Comparison of ENCODE assay signal across 5 fruit fly cellular contexts in genomic region chrX:12611536-12612458, dm6.
TF ChIP-seq lines count a peak whose summit lies in the region.

TSS of gene CG1463 (minus strand) at chrX:12611667.
TSS of gene Fpgs1 (plus strand) at chrX:12611867.

- no peak for TF ChIP-seq CTCF in whole organism, embryonic (GFP tag; optimal IDR thresholded peaks at IDR 0.05; lab: Kevin White, UChicago)

TF ChIP-seq in whole organism, adult, 20 proteins besides CTCF, POLR2A, EP300 and RAD21 (continues in another document):
- TF ChIP-seq pad (GFP tag; optimal IDR thresholded peaks at IDR 0.05; lab: Kevin White, UChicago): peak; percentile 47
- TF ChIP-seq CG7045 (GFP tag; optimal IDR thresholded peaks at IDR 0.05; lab: Kevin White, UChicago): no peak
- peak; percentile 72 for TF ChIP-seq CG7101 (tag; optimal IDR thresholded peaks at IDR 0.05; lab: Kevin White, UChicago)
- TF ChIP-seq Crg-1 (GFP tag; optimal IDR thresholded peaks at IDR 0.05; lab: Kevin White, UChicago): peak; percentile 6
- TF ChIP-seq cic (GFP tag; optimal IDR thresholded peaks at IDR 0.05; lab: Kevin White, UChicago): no peak
- peak; percentile 70 for TF ChIP-seq tj (GFP tag; optimal IDR thresholded peaks at IDR 0.05; lab: Kevin White, UChicago)
- TF ChIP-seq CG14711 (tag; optimal IDR thresholded peaks at IDR 0.05; lab: Kevin White, UChicago): peak; percentile 59
- TF ChIP-seq kay (GFP tag; lab: Kevin White, UChicago; ENCODE audit: borderline replicate concordance): no peak
- TF ChIP-seq ovo (GFP tag; optimal IDR thresholded peaks at IDR 0.05; lab: Kevin White, UChicago): peak; percentile 59
- no peak for TF ChIP-seq Clk (GFP tag; optimal IDR thresholded peaks at IDR 0.05; lab: Kevin White, UChicago)
- peak; percentile 88 for TF ChIP-seq CG11617 (GFP tag; optimal IDR thresholded peaks at IDR 0.05; lab: Kevin White, UChicago)
- TF ChIP-seq CG1620 (GFP tag; optimal IDR thresholded peaks at IDR 0.05; lab: Kevin White, UChicago): peak; percentile 28
- TF ChIP-seq Hr96 (GFP tag; optimal IDR thresholded peaks at IDR 0.05; lab: Kevin White, UChicago): no peak
- TF ChIP-seq CG5204 (GFP tag; optimal IDR thresholded peaks at IDR 0.05; lab: Kevin White, UChicago): no peak
- TF ChIP-seq CG12768 (GFP tag; optimal IDR thresholded peaks at IDR 0.05; lab: Kevin White, UChicago): no peak
- no peak for TF ChIP-seq cnc (optimal IDR thresholded peaks at IDR 0.05; lab: Kevin White, UChicago)
- TF ChIP-seq Mnt (GFP tag; optimal IDR thresholded peaks at IDR 0.05; lab: Kevin White, UChicago): peak; percentile 98
- TF ChIP-seq CG33017 (tag; optimal IDR thresholded peaks at IDR 0.05; lab: Kevin White, UChicago): no peak

TF ChIP-seq in whole organism, embryonic, 481 proteins besides CTCF, POLR2A, EP300 and RAD21 (continues in another document):
- TF ChIP-seq Hey (tag; optimal IDR thresholded peaks at IDR 0.05; lab: Kevin White, UChicago): peak; percentile 28
- TF ChIP-seq CG10147 (GFP tag; optimal IDR thresholded peaks at IDR 0.05; lab: Kevin White, UChicago): no peak
- TF ChIP-seq Dll (GFP tag; IDR thresholded peaks at IDR 0.05; lab: Robert Waterston, UW; ENCODE audit: partially characterized antibody): peak; percentile 44; the same call in 1 of the 4 replicates
- peak; percentile 0 for TF ChIP-seq CG17385 (GFP tag; optimal IDR thresholded peaks at IDR 0.05; lab: Kevin White, UChicago)
- peak; percentile 50; the same call in 1 of the 2 replicates for TF ChIP-seq Bgb (GFP tag; IDR thresholded peaks at IDR 0.05; lab: Robert Waterston, UW; ENCODE audit: partially characterized antibody)
- no peak for TF ChIP-seq HLH3B (GFP tag; IDR thresholded peaks at IDR 0.05; lab: Robert Waterston, UW)
- no peak for TF ChIP-seq slou (GFP tag; optimal IDR thresholded peaks at IDR 0.05; lab: Kevin White, UChicago)
- TF ChIP-seq Opbp (GFP tag; IDR thresholded peaks at IDR 0.05; lab: Robert Waterston, UW; ENCODE audit: partially characterized antibody): peak; percentile 63; the same call in 2 of the 3 replicates
- peak; percentile 48 for TF ChIP-seq CG14710 (tag; optimal IDR thresholded peaks at IDR 0.05; lab: Kevin White, UChicago)
- TF ChIP-seq CG15479 (GFP tag; optimal IDR thresholded peaks at IDR 0.05; lab: Kevin White, UChicago): peak; percentile 66
- TF ChIP-seq oc (tag; optimal IDR thresholded peaks at IDR 0.05; lab: Kevin White, UChicago): no peak
- TF ChIP-seq trem (tag; optimal IDR thresholded peaks at IDR 0.05; lab: Kevin White, UChicago): peak; percentile 38
- TF ChIP-seq CG13775 (GFP tag; optimal IDR thresholded peaks at IDR 0.05; lab: Kevin White, UChicago): peak; percentile 50
- no peak for TF ChIP-seq bab2 (GFP tag; optimal IDR thresholded peaks at IDR 0.05; lab: Kevin White, UChicago)
- TF ChIP-seq CG17829 (tag; optimal IDR thresholded peaks at IDR 0.05; lab: Kevin White, UChicago): peak; percentile 50
- peak; percentile 45 for TF ChIP-seq Nf-YC (tag; optimal IDR thresholded peaks at IDR 0.05; lab: Kevin White, UChicago)
- peak; percentile 16; the same call in 1 of the 2 replicates for TF ChIP-seq hbn (GFP tag; IDR thresholded peaks at IDR 0.05; lab: Robert Waterston, UW; ENCODE audit: partially characterized antibody)

TF ChIP-seq in whole organism, prepupa, 60 proteins besides CTCF, POLR2A, EP300 and RAD21:
- no peak for TF ChIP-seq Gug (GFP tag; IDR thresholded peaks at IDR 0.05; lab: Robert Waterston, UW)
- TF ChIP-seq CG3919 (GFP tag; optimal IDR thresholded peaks at IDR 0.05; lab: Kevin White, UChicago): no peak
- no peak for TF ChIP-seq dsx (GFP tag; optimal IDR thresholded peaks at IDR 0.05; lab: Kevin White, UChicago; ENCODE audit: poor library complexity, severe bottlenecking)
- TF ChIP-seq Smox (GFP tag; optimal IDR thresholded peaks at IDR 0.05; lab: Kevin White, UChicago): no peak
- no peak for TF ChIP-seq Eip75B (GFP tag; optimal IDR thresholded peaks at IDR 0.05; lab: Kevin White, UChicago)
- 0 out of 2 replicates have a peak, but pooled peaks have one; percentile 7 for TF ChIP-seq CG15336 (GFP tag; IDR thresholded peaks at IDR 0.05; lab: Robert Waterston, UW)
- no peak for TF ChIP-seq CG10669 (GFP tag; optimal IDR thresholded peaks at IDR 0.05; lab: Kevin White, UChicago)
- TF ChIP-seq CG10631 (GFP tag; optimal IDR thresholded peaks at IDR 0.05; lab: Kevin White, UChicago): no peak
- TF ChIP-seq vri (GFP tag; optimal IDR thresholded peaks at IDR 0.05; lab: Kevin White, UChicago): no peak
- no peak for TF ChIP-seq CG1621 (tag; optimal IDR thresholded peaks at IDR 0.05; lab: Kevin White, UChicago)
- no peak for TF ChIP-seq CG8119 (GFP tag; IDR thresholded peaks at IDR 0.05; lab: Robert Waterston, UW)
- TF ChIP-seq Hr4 (GFP tag; optimal IDR thresholded peaks at IDR 0.05; lab: Kevin White, UChicago): no peak
- TF ChIP-seq CG9139 (GFP tag; optimal IDR thresholded peaks at IDR 0.05; lab: Kevin White, UChicago): no peak
- no peak for TF ChIP-seq eg (GFP tag; IDR thresholded peaks at IDR 0.05; lab: Robert Waterston, UW)
- TF ChIP-seq ss (GFP tag; optimal IDR thresholded peaks at IDR 0.05; lab: Kevin White, UChicago): no peak
- no peak for TF ChIP-seq salr (GFP tag; optimal IDR thresholded peaks at IDR 0.05; lab: Kevin White, UChicago)
- no peak for TF ChIP-seq fd59A (GFP tag; optimal IDR thresholded peaks at IDR 0.05; lab: Kevin White, UChicago)
- TF ChIP-seq fkh (GFP tag; optimal IDR thresholded peaks at IDR 0.05; lab: Kevin White, UChicago): peak; percentile 92
- TF ChIP-seq esn (GFP tag; optimal IDR thresholded peaks at IDR 0.05; lab: Kevin White, UChicago): peak; percentile 53
- no peak for TF ChIP-seq Sox102F (GFP tag; optimal IDR thresholded peaks at IDR 0.05; lab: Kevin White, UChicago)

TF ChIP-seq in whole organism, pupa, 21 proteins besides CTCF, POLR2A, EP300 and RAD21:
- TF ChIP-seq CG32121 (GFP tag; IDR thresholded peaks at IDR 0.05; lab: Robert Waterston, UW): peak; percentile 38; the same call in 1 of the 2 replicates
- peak; percentile 37 for TF ChIP-seq CG15710 (tag; optimal IDR thresholded peaks at IDR 0.05; lab: Kevin White, UChicago)
- TF ChIP-seq CG9948 (tag; optimal IDR thresholded peaks at IDR 0.05; lab: Kevin White, UChicago): no peak
- TF ChIP-seq CG8301 (tag; optimal IDR thresholded peaks at IDR 0.05; lab: Kevin White, UChicago): no peak
- TF ChIP-seq Pif1B (GFP tag; optimal IDR thresholded peaks at IDR 0.05; lab: Kevin White, UChicago): no peak
- no peak for TF ChIP-seq CG14655 (GFP tag; optimal IDR thresholded peaks at IDR 0.05; lab: Kevin White, UChicago)
- peak; percentile 35 for TF ChIP-seq EcR (GFP tag; optimal IDR thresholded peaks at IDR 0.05; lab: Kevin White, UChicago)
- TF ChIP-seq CG12605 (GFP tag; IDR thresholded peaks at IDR 0.05; lab: Robert Waterston, UW): no peak

TF ChIP-seq in whole organism, wandering third instar larva, 38 proteins besides CTCF, POLR2A, EP300 and RAD21:
- no peak for TF ChIP-seq jim (GFP tag; optimal IDR thresholded peaks at IDR 0.05; lab: Kevin White, UChicago)
- no peak for TF ChIP-seq tai (GFP tag; optimal IDR thresholded peaks at IDR 0.05; lab: Kevin White, UChicago)
- no peak for TF ChIP-seq dsf (GFP tag; optimal IDR thresholded peaks at IDR 0.05; lab: Kevin White, UChicago; ENCODE audit: borderline replicate concordance)
- TF ChIP-seq CG9705 (GFP tag; optimal IDR thresholded peaks at IDR 0.05; lab: Kevin White, UChicago): peak; percentile 31
- no peak for TF ChIP-seq fru (GFP tag; optimal IDR thresholded peaks at IDR 0.05; lab: Kevin White, UChicago)
- no peak for TF ChIP-seq Dfd (GFP tag; optimal IDR thresholded peaks at IDR 0.05; lab: Kevin White, UChicago)
- peak; percentile 30 for TF ChIP-seq psq (GFP tag; optimal IDR thresholded peaks at IDR 0.05; lab: Kevin White, UChicago)
- TF ChIP-seq Hnf4 (GFP tag; optimal IDR thresholded peaks at IDR 0.05; lab: Kevin White, UChicago): no peak
- TF ChIP-seq ey (GFP tag; optimal IDR thresholded peaks at IDR 0.05; lab: Kevin White, UChicago): peak; percentile 14
- TF ChIP-seq dl (GFP tag; optimal IDR thresholded peaks at IDR 0.05; lab: Kevin White, UChicago; ENCODE audit: insufficient read depth in 1 of 2, partially characterized antibody in 2 of 2): no peak
- no peak for TF ChIP-seq Abd-B (GFP tag; optimal IDR thresholded peaks at IDR 0.05; lab: Kevin White, UChicago)
- TF ChIP-seq OdsH (GFP tag; optimal IDR thresholded peaks at IDR 0.05; lab: Kevin White, UChicago): no peak
- no peak for TF ChIP-seq rgr (GFP tag; optimal IDR thresholded peaks at IDR 0.05; lab: Kevin White, UChicago)
- TF ChIP-seq sv (GFP tag; optimal IDR thresholded peaks at IDR 0.05; lab: Kevin White, UChicago): no peak
- no peak for TF ChIP-seq HLH106 (tag; optimal IDR thresholded peaks at IDR 0.05; lab: Kevin White, UChicago)
- peak; percentile 99 for TF ChIP-seq Myc (optimal IDR thresholded peaks at IDR 0.05; lab: Kevin White, UChicago)
- no peak for TF ChIP-seq Dif (GFP tag; optimal IDR thresholded peaks at IDR 0.05; lab: Kevin White, UChicago; ENCODE audit: partially characterized antibody)
- no peak for TF ChIP-seq CG32264 (GFP tag; optimal IDR thresholded peaks at IDR 0.05; lab: Kevin White, UChicago)
- peak; percentile 55 for TF ChIP-seq Jra (GFP tag; optimal IDR thresholded peaks at IDR 0.05; lab: Kevin White, UChicago)
- TF ChIP-seq Hr83 (GFP tag; optimal IDR thresholded peaks at IDR 0.05; lab: Kevin White, UChicago; ENCODE audit: poor library complexity, severe bottlenecking): no peak
- no peak for TF ChIP-seq h (GFP tag; optimal IDR thresholded peaks at IDR 0.05; lab: Kevin White, UChicago)
- no peak for TF ChIP-seq Mio (GFP tag; optimal IDR thresholded peaks at IDR 0.05; lab: Kevin White, UChicago)
- no peak for TF ChIP-seq woc (GFP tag; optimal IDR thresholded peaks at IDR 0.05; lab: Kevin White, UChicago)
- TF ChIP-seq brk (GFP tag; optimal IDR thresholded peaks at IDR 0.05; lab: Kevin White, UChicago): no peak
- no peak for TF ChIP-seq Rel (GFP tag; optimal IDR thresholded peaks at IDR 0.05; lab: Kevin White, UChicago)
- no peak for TF ChIP-seq Rel (tag; optimal IDR thresholded peaks at IDR 0.05; lab: Kevin White, UChicago)
- TF ChIP-seq lola (GFP tag; optimal IDR thresholded peaks at IDR 0.05; lab: Kevin White, UChicago): no peak
- TF ChIP-seq Hr78 (GFP tag; optimal IDR thresholded peaks at IDR 0.05; lab: Kevin White, UChicago): no peak
- TF ChIP-seq GATAd (GFP tag; optimal IDR thresholded peaks at IDR 0.05; lab: Kevin White, UChicago): no peak
- no peak for TF ChIP-seq dmrt93B (GFP tag; optimal IDR thresholded peaks at IDR 0.05; lab: Kevin White, UChicago)
